Worm (Caenorhabditis elegans): Measurements from ENCODE around the gene cri-3.

cri-3 gene

ce11 chrIII:3393687-3394086, 2.5 kb upstream of the cri-3 start, which contains the start of gene mlc-4:
TSS of gene mlc-4 (minus strand) at chrIII:3393787.
- TF ChIP-seq sem-2 (GFP tag; optimal IDR thresholded peaks at IDR 0.05) (no peak), lin-13 (tag; optimal IDR thresholded peaks at IDR 0.05) (no peak), mls-2 (tag; optimal IDR thresholded peaks at IDR 0.05) (no peak), elt-3 (tag; optimal IDR thresholded peaks at IDR 0.05) (no peak), ceh-39 (tag; optimal IDR thresholded peaks at IDR 0.05) (no peak), snpc-4 (tag; optimal IDR thresholded peaks at IDR 0.05) (no peak), ceh-83 (GFP tag; optimal IDR thresholded peaks at IDR 0.05) (no peak), nhr-237 (tag; optimal IDR thresholded peaks at IDR 0.05) (no peak), nhr-2 (tag; optimal IDR thresholded peaks at IDR 0.05) (no peak), nhr-28 (tag; optimal IDR thresholded peaks at IDR 0.05) (no peak)

ce11 chrIII:3395112-3395511, 1.0 kb upstream of the cri-3 start:
- no peak for TF ChIP-seq lin-32 (GFP tag; optimal IDR thresholded peaks at IDR 0.05)
- no peak for TF ChIP-seq snpc-4 (tag; optimal IDR thresholded peaks at IDR 0.05)
- no peak for TF ChIP-seq flh-1 (GFP tag; optimal IDR thresholded peaks at IDR 0.05)
- no peak for TF ChIP-seq elt-1 (tag; optimal IDR thresholded peaks at IDR 0.05; ENCODE audit: borderline replicate concordance, insufficient read depth)
- no peak for TF ChIP-seq drap-1 (GFP tag; optimal IDR thresholded peaks at IDR 0.05)
- no peak for TF ChIP-seq tbx-8 (GFP tag; optimal IDR thresholded peaks at IDR 0.05)
- no peak for TF ChIP-seq nhr-76 (tag; optimal IDR thresholded peaks at IDR 0.05)
- no peak for TF ChIP-seq nhr-2 (tag; optimal IDR thresholded peaks at IDR 0.05)
- TF ChIP-seq sem-2 (GFP tag; optimal IDR thresholded peaks at IDR 0.05): no peak
- no peak for TF ChIP-seq nhr-28 (tag; optimal IDR thresholded peaks at IDR 0.05)
- TF ChIP-seq ceh-43 (GFP tag; optimal IDR thresholded peaks at IDR 0.05): no peak
- TF ChIP-seq ztf-11 (tag; optimal IDR thresholded peaks at IDR 0.05): no peak
- TF ChIP-seq nhr-12 (tag; optimal IDR thresholded peaks at IDR 0.05): no peak
- TF ChIP-seq lsy-2 (tag; optimal IDR thresholded peaks at IDR 0.05): no peak

ce11 chrIII:3397678-3398077, 1.5 kb downstream of the cri-3 start, which contains the start of gene clpf-1:
TSS of gene clpf-1 (plus strand) at chrIII:3397743.
- TF ChIP-seq ces-1 (GFP tag; optimal IDR thresholded peaks at IDR 0.05): no peak
- TF ChIP-seq unc-120 (tag; optimal IDR thresholded peaks at IDR 0.05; ENCODE audit: poor library complexity, severe bottlenecking): no peak
- no peak for TF ChIP-seq hlh-1 (tag; optimal IDR thresholded peaks at IDR 0.05)
- TF ChIP-seq ceh-43 (GFP tag; optimal IDR thresholded peaks at IDR 0.05): no peak
- no peak for TF ChIP-seq flh-1 (GFP tag; optimal IDR thresholded peaks at IDR 0.05)

- TF ChIP-seq cnd-1 (tag; optimal IDR thresholded peaks at IDR 0.05) (no peak), M03D4.4 (tag; optimal IDR thresholded peaks at IDR 0.05) (peak; percentile 12)
Observed at ce11 chrIII:3398485-3398884, 2.3 kb downstream of the cri-3 start.

ce11 chrIII:3400444-3400843, 4.3 kb downstream of the cri-3 start:
- TF ChIP-seq nhr-12 (tag; optimal IDR thresholded peaks at IDR 0.05) (no peak), nhr-237 (tag; optimal IDR thresholded peaks at IDR 0.05) (no peak), mls-2 (tag; optimal IDR thresholded peaks at IDR 0.05) (no peak), nhr-2 (tag; optimal IDR thresholded peaks at IDR 0.05) (no peak), blmp-1 (tag; optimal IDR thresholded peaks at IDR 0.05) (no peak), lin-13 (tag; optimal IDR thresholded peaks at IDR 0.05) (no peak), mab-5 (tag; optimal IDR thresholded peaks at IDR 0.05) (no peak), ces-1 (GFP tag; optimal IDR thresholded peaks at IDR 0.05) (no peak), flh-1 (GFP tag; optimal IDR thresholded peaks at IDR 0.05) (no peak), sptf-1 (tag; optimal IDR thresholded peaks at IDR 0.05) (no peak), elt-3 (tag; optimal IDR thresholded peaks at IDR 0.05) (no peak), drap-1 (GFP tag; optimal IDR thresholded peaks at IDR 0.05) (no peak)

- TF ChIP-seq tbx-8 (GFP tag; optimal IDR thresholded peaks at IDR 0.05) (no peak), nhr-237 (tag; optimal IDR thresholded peaks at IDR 0.05) (peak; percentile 7), lin-32 (GFP tag; optimal IDR thresholded peaks at IDR 0.05) (no peak), hlh-1 (tag; optimal IDR thresholded peaks at IDR 0.05) (peak; percentile 23), ces-1 (GFP tag; optimal IDR thresholded peaks at IDR 0.05) (peak; percentile 25), ceh-83 (GFP tag; optimal IDR thresholded peaks at IDR 0.05) (no peak), sem-2 (GFP tag; optimal IDR thresholded peaks at IDR 0.05) (no peak), unc-39 (tag; optimal IDR thresholded peaks at IDR 0.05) (no peak), nhr-2 (tag; optimal IDR thresholded peaks at IDR 0.05) (no peak), nhr-12 (tag; optimal IDR thresholded peaks at IDR 0.05) (no peak), nhr-76 (tag; optimal IDR thresholded peaks at IDR 0.05) (no peak), unc-120 (tag; optimal IDR thresholded peaks at IDR 0.05; ENCODE audit: poor library complexity, severe bottlenecking) (no peak), M03D4.4 (tag; optimal IDR thresholded peaks at IDR 0.05) (no peak), sptf-1 (tag; optimal IDR thresholded peaks at IDR 0.05) (no peak), ztf-11 (tag; optimal IDR thresholded peaks at IDR 0.05) (no peak), pha-4 (tag; optimal IDR thresholded peaks at IDR 0.05) (no peak), mls-2 (tag; optimal IDR thresholded peaks at IDR 0.05) (no peak), mab-5 (tag; optimal IDR thresholded peaks at IDR 0.05) (no peak), lsy-2 (tag; optimal IDR thresholded peaks at IDR 0.05) (peak; percentile 33), elt-3 (tag; optimal IDR thresholded peaks at IDR 0.05) (no peak), unc-62 (GFP tag; optimal IDR thresholded peaks at IDR 0.05) (no peak), lin-13 (tag; optimal IDR thresholded peaks at IDR 0.05) (no peak), mep-1 (tag; optimal IDR thresholded peaks at IDR 0.05) (peak; percentile 61), zip-8 (tag; optimal IDR thresholded peaks at IDR 0.05) (no peak), ceh-39 (tag; optimal IDR thresholded peaks at IDR 0.05) (no peak), flh-1 (GFP tag; optimal IDR thresholded peaks at IDR 0.05) (no peak)
Observed at ce11 chrIII:3404354-3404913, 8.3 kb downstream of the cri-3 start, which contains the start of the genes npp-9 and F59A2.5. TSS of gene npp-9 (minus strand) at chrIII:3404479. TSS of gene F59A2.5 (plus strand) at chrIII:3404863.
